Fruit fly (Drosophila melanogaster): ENCODE results near the gene CG7564.

The CG7564 gene

DNA sequence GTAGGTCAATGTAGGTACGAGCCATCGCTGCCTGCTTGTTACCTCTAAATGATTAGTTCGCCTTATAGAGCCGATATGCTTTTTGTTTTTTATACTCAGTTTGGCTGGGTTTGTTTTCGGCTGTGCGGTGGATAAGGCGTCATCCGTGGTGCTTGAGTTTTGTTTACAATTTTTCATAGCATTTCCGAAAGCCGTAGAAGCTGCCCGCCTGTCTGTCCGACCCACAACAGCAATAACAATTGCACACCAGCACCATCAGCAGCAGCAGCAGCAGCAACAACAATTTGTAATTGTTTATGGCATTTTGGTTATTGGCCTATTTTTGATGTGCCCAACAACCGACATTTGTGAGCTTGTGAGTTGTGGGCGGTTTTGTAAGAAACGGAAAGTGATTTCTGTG, 54.6 kb downstream of the CG7564 start:
- TF ChIP-seq sage (GFP tag; optimal IDR thresholded peaks at IDR 0.05), result no peak
- no peak for TF ChIP-seq Vsx2 (GFP tag; optimal IDR thresholded peaks at IDR 0.05; ENCODE audit: partially characterized antibody)
- TF ChIP-seq GATAd (GFP tag; optimal IDR thresholded peaks at IDR 0.05), result no peak
- peak; percentile 3 for TF ChIP-seq Dfd (GFP tag; optimal IDR thresholded peaks at IDR 0.05)

DNA sequence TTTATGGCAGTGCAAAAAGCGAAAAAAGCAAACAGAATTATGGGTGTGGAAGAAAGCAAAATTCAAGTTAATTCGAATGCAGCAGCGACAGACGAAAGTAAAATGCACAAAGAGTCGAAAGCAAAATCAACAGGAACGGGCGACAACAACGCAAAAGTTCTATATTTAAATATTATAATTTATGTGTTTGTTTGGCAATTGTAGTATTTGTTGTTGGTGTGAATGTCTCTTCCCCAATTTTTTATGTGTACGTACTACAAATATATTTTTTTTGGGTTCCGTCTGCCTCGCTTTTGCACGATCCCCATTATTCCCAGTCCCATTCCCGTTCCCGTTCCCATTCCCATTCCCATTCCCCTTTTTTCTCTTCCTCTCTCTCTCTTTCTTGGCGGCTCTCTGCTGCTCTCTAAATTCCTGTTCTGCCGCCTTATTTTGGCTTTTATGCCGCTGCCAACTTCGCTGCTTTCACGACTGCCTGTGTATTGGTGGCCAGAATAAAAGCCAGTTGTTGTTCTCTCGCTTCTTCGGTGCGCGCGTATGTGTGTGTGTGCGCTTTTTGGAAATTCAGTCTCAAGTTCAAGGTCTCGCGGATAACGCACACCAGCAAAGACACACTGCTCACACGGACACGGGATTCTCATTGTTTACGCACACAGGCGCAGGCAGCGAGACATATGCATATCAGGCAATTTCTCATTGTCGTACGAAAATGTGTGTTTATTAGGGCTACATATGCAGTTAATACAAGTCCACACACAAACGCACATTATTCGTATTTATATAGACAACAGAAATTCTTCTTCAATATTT, 55.8 kb downstream of the CG7564 start:
- TF ChIP-seq Myc (optimal IDR thresholded peaks at IDR 0.05), result no peak
- peak; percentile 34 for TF ChIP-seq Hnf4 (GFP tag; optimal IDR thresholded peaks at IDR 0.05)
- TF ChIP-seq woc (GFP tag; optimal IDR thresholded peaks at IDR 0.05), result peak; percentile 25
- TF ChIP-seq Abd-B (GFP tag; optimal IDR thresholded peaks at IDR 0.05), result no peak
- TF ChIP-seq brk (GFP tag; optimal IDR thresholded peaks at IDR 0.05), result peak; percentile 75
- TF ChIP-seq Rel (GFP tag; optimal IDR thresholded peaks at IDR 0.05), result peak; percentile 48
- no peak for TF ChIP-seq Rel (tag; optimal IDR thresholded peaks at IDR 0.05)
- no peak for TF ChIP-seq pan (optimal IDR thresholded peaks at IDR 0.05)
- TF ChIP-seq foxo (GFP tag; optimal IDR thresholded peaks at IDR 0.05), result peak in 1 of 2 experiments; percentile 20
- TF ChIP-seq GATAd (GFP tag; optimal IDR thresholded peaks at IDR 0.05), result no peak
- TF ChIP-seq Hr83 (GFP tag; optimal IDR thresholded peaks at IDR 0.05; ENCODE audit: poor library complexity, severe bottlenecking), result peak; percentile 43
- peak; percentile 2 for TF ChIP-seq ey (GFP tag; optimal IDR thresholded peaks at IDR 0.05)
- TF ChIP-seq fru (GFP tag; optimal IDR thresholded peaks at IDR 0.05), result peak; percentile 82
- peak; percentile 62 for TF ChIP-seq Jra (GFP tag; optimal IDR thresholded peaks at IDR 0.05)
- TF ChIP-seq dsf (GFP tag; optimal IDR thresholded peaks at IDR 0.05; ENCODE audit: borderline replicate concordance), result peak; percentile 29
- TF ChIP-seq Hr78 (GFP tag; optimal IDR thresholded peaks at IDR 0.05), result peak; percentile 42
- peak; percentile 93 to 94 for TF ChIP-seq dl (GFP tag; optimal IDR thresholded peaks at IDR 0.05; ENCODE audit: insufficient read depth in 1 of 2, partially characterized antibody in 2 of 2)
- TF ChIP-seq br (GFP tag; optimal IDR thresholded peaks at IDR 0.05), result peak; percentile 56
- TF ChIP-seq CG9705 (GFP tag; optimal IDR thresholded peaks at IDR 0.05), result no peak
- peak; percentile 17 for TF ChIP-seq HLH106 (tag; optimal IDR thresholded peaks at IDR 0.05)
- TF ChIP-seq sage (GFP tag; optimal IDR thresholded peaks at IDR 0.05), result peak; percentile 30
- TF ChIP-seq psq (GFP tag; optimal IDR thresholded peaks at IDR 0.05), result peak; percentile 95
- TF ChIP-seq Vsx2 (GFP tag; optimal IDR thresholded peaks at IDR 0.05; ENCODE audit: partially characterized antibody), result peak; percentile 85
- TF ChIP-seq OdsH (GFP tag; optimal IDR thresholded peaks at IDR 0.05), result peak; percentile 13
- no peak for TF ChIP-seq usp (GFP tag; optimal IDR thresholded peaks at IDR 0.05)
- no peak for TF ChIP-seq dmrt93B (GFP tag; optimal IDR thresholded peaks at IDR 0.05)
- peak; percentile 24 for TF ChIP-seq jim (GFP tag; optimal IDR thresholded peaks at IDR 0.05)
- TF ChIP-seq Sp1 (GFP tag; optimal IDR thresholded peaks at IDR 0.05), result peak; percentile 4
- peak; percentile 42 for TF ChIP-seq tai (GFP tag; optimal IDR thresholded peaks at IDR 0.05)
- peak; percentile 94 for TF ChIP-seq Dif (GFP tag; optimal IDR thresholded peaks at IDR 0.05; ENCODE audit: partially characterized antibody)
- TF ChIP-seq rgr (GFP tag; optimal IDR thresholded peaks at IDR 0.05), result peak; percentile 31
- TF ChIP-seq CG32264 (GFP tag; optimal IDR thresholded peaks at IDR 0.05), result peak; percentile 37
- no peak for TF ChIP-seq lola (GFP tag; optimal IDR thresholded peaks at IDR 0.05)
- TF ChIP-seq N (GFP tag; optimal IDR thresholded peaks at IDR 0.05), result peak; percentile 46
- peak; percentile 76 for TF ChIP-seq h (GFP tag; optimal IDR thresholded peaks at IDR 0.05)
- TF ChIP-seq Dfd (GFP tag; optimal IDR thresholded peaks at IDR 0.05), result no peak
- no peak for TF ChIP-seq Mio (GFP tag; optimal IDR thresholded peaks at IDR 0.05)
- TF ChIP-seq sv (GFP tag; optimal IDR thresholded peaks at IDR 0.05), result no peak
- peak; percentile 75 for TF ChIP-seq CrebA (GFP tag; optimal IDR thresholded peaks at IDR 0.05; ENCODE audit: borderline replicate concordance)

DNA sequence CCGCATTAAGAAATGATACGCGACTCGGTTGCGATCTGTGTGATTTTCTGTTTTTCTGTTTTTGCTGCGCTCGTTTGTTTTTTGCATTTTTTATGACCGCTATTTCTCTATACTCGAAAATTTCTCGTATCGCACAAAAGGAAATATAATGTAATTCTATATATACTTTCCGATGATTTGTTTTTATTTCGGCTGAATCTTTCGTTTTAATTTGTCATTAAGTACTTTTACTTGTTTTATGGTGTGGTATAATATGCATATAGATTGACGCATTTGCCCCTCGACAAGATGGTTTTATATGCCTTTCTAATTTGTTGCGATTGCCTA, 56.4 kb downstream of the CG7564 start:
- TF ChIP-seq Rel (GFP tag; optimal IDR thresholded peaks at IDR 0.05), result no peak
- TF ChIP-seq Rel (tag; optimal IDR thresholded peaks at IDR 0.05), result peak; percentile 81
- peak in 1 of 2 experiments; percentile 53 for TF ChIP-seq foxo (GFP tag; optimal IDR thresholded peaks at IDR 0.05)
- no peak for TF ChIP-seq Myc (optimal IDR thresholded peaks at IDR 0.05)
- TF ChIP-seq Sp1 (GFP tag; optimal IDR thresholded peaks at IDR 0.05), result peak; percentile 44
- no peak for TF ChIP-seq Mio (GFP tag; optimal IDR thresholded peaks at IDR 0.05)
- TF ChIP-seq fru (GFP tag; optimal IDR thresholded peaks at IDR 0.05), result no peak
- TF ChIP-seq CrebA (GFP tag; optimal IDR thresholded peaks at IDR 0.05; ENCODE audit: borderline replicate concordance), result peak; percentile 23
